Worm (Caenorhabditis elegans) whole organism, L3 larva: ENCODE measurements around the gene Y113G7B.11.

Experiments used
- R02D3.7 ChIP-seq: fragments of 150-350 bp; optimal IDR thresholded peaks from 2 replicates; lab custom pipeline; 2014; ENCODE audit warnings: missing biosample characterization, missing genetic modification characterization
- ZK546.5 ChIP-seq: sonication (generic microtip); optimal IDR thresholded peaks from 2 replicates; lab custom pipeline; 2017; ENCODE audit warnings: missing biosample characterization, missing genetic modification characterization
- ama-1 ChIP-seq: fragments of 150-350 bp; optimal IDR thresholded peaks from 2 replicates; lab custom pipeline; 2018
- ceh-28 ChIP-seq: fragments of 150-350 bp; optimal IDR thresholded peaks from 2 replicates; lab custom pipeline; 2014; ENCODE audit warnings: missing biosample characterization, missing genetic modification reagents, missing genetic modification characterization
- ceh-82 ChIP-seq: fragments of 150-350 bp; optimal IDR thresholded peaks from 2 replicates; lab custom pipeline; 2014; ENCODE audit warnings: missing biosample characterization, missing genetic modification characterization
- daf-12 ChIP-seq: fragments of 150-350 bp; optimal IDR thresholded peaks from 2 replicates; lab custom pipeline; 2014; ENCODE audit warnings: missing biosample characterization, missing genetic modification reagents, missing genetic modification characterization
- egl-5 ChIP-seq: fragments of 150-350 bp; optimal IDR thresholded peaks from 2 replicates; lab custom pipeline; 2017; ENCODE audit warnings: missing biosample characterization, missing genetic modification reagents, missing genetic modification characterization, inconsistent platforms
- elt-1 ChIP-seq: fragments of 150-350 bp; optimal IDR thresholded peaks from 2 replicates; lab custom pipeline; 2014; ENCODE audit warnings: missing biosample characterization, missing genetic modification characterization
- elt-2 ChIP-seq: sonication (generic microtip); optimal IDR thresholded peaks from 2 replicates; lab custom pipeline; 2016; ENCODE audit warnings: missing genetic modification reagents, mild to moderate bottlenecking, missing genetic modification characterization, missing compliant biosample characterization
- elt-3 ChIP-seq, 3 experiments: fragments of 150-350 bp in 1 of 3; sonication (generic microtip) in 2 of 3; optimal IDR thresholded peaks; 2 replicates in 2 of 3; 4 replicates in 1 of 3; lab custom pipeline; 2014 to 2017; ENCODE audit warnings: missing biosample characterization in 3 of 3, missing genetic modification characterization in 3 of 3
- eor-1 ChIP-seq, 2 experiments: fragments of 150-350 bp; optimal IDR thresholded peaks; 2 replicates each; lab custom pipeline; 2014 to 2018; ENCODE audit warnings: missing biosample characterization in 2 of 2, missing genetic modification characterization in 2 of 2
- fkh-10 ChIP-seq: sonication (generic microtip); optimal IDR thresholded peaks from 2 replicates; lab custom pipeline; 2017; ENCODE audit warnings: missing biosample characterization, missing genetic modification reagents, missing genetic modification characterization
- fkh-2 ChIP-seq: fragments of 150-350 bp; optimal IDR thresholded peaks from 2 replicates; lab custom pipeline; 2014; ENCODE audit warnings: missing biosample characterization, missing genetic modification reagents, missing genetic modification characterization
- fos-1 ChIP-seq: fragments of 150-350 bp; optimal IDR thresholded peaks from 2 replicates; lab custom pipeline; 2014; ENCODE audit warnings: missing biosample characterization, missing genetic modification characterization
- hmg-11 ChIP-seq: sonication (generic microtip); optimal IDR thresholded peaks from 2 replicates; lab custom pipeline; 2016; ENCODE audit warnings: missing genetic modification characterization, missing compliant biosample characterization
- lin-39 ChIP-seq: fragments of 150-350 bp; optimal IDR thresholded peaks from 2 replicates; lab custom pipeline; 2018; ENCODE audit warnings: missing biosample characterization, missing genetic modification reagents, missing genetic modification characterization
- lsy-12 ChIP-seq: sonication (generic microtip); optimal IDR thresholded peaks from 2 replicates; lab custom pipeline; 2016; ENCODE audit warnings: mild to moderate bottlenecking, missing genetic modification characterization, missing compliant biosample characterization
- mdl-1 ChIP-seq: fragments of 150-350 bp; optimal IDR thresholded peaks from 2 replicates; lab custom pipeline; 2014; ENCODE audit warnings: missing biosample characterization, missing genetic modification characterization
- nfya-1 ChIP-seq: sonication (generic microtip); optimal IDR thresholded peaks from 2 replicates; lab custom pipeline; 2017; ENCODE audit warnings: missing genetic modification characterization, mild to moderate bottlenecking, missing compliant biosample characterization, antibody characterized with exemption, moderate library complexity; ENCODE audit not compliant: insufficient read depth
- nhr-11 ChIP-seq: fragments of 150-350 bp; optimal IDR thresholded peaks from 2 replicates; lab custom pipeline; 2014; ENCODE audit warnings: missing biosample characterization, missing genetic modification characterization
- nhr-12 ChIP-seq: fragments of 150-350 bp; optimal IDR thresholded peaks from 2 replicates; lab custom pipeline; 2014; ENCODE audit warnings: missing biosample characterization, missing genetic modification characterization
- nhr-23 ChIP-seq: fragments of 150-350 bp; optimal IDR thresholded peaks from 2 replicates; lab custom pipeline; 2014; ENCODE audit warnings: missing biosample characterization, missing genetic modification reagents, missing genetic modification characterization
- nhr-237 ChIP-seq: fragments of 150-350 bp; optimal IDR thresholded peaks from 2 replicates; lab custom pipeline; 2014; ENCODE audit warnings: missing biosample characterization, missing genetic modification characterization
- nhr-28 ChIP-seq: fragments of 150-350 bp; optimal IDR thresholded peaks from 2 replicates; lab custom pipeline; 2014; ENCODE audit warnings: missing biosample characterization, missing genetic modification characterization
- nhr-43 ChIP-seq: sonication (generic microtip); optimal IDR thresholded peaks from 2 replicates; lab custom pipeline; 2016; ENCODE audit warnings: mild to moderate bottlenecking, missing genetic modification characterization, missing compliant biosample characterization; ENCODE audit not compliant: poor library complexity, severe bottlenecking
- nhr-67 ChIP-seq: fragments of 150-350 bp; optimal IDR thresholded peaks from 2 replicates; lab custom pipeline; 2014; ENCODE audit warnings: missing biosample characterization, missing genetic modification characterization
- nhr-76 ChIP-seq: fragments of 150-350 bp; sonication (generic microtip); optimal IDR thresholded peaks from 5 replicates; lab custom pipeline; 2014; ENCODE audit warnings: missing biosample characterization, missing genetic modification characterization
- nhr-77 ChIP-seq: fragments of 150-350 bp; optimal IDR thresholded peaks from 2 replicates; lab custom pipeline; 2014; ENCODE audit warnings: missing biosample characterization, missing genetic modification characterization
- pha-4 ChIP-seq: fragments of 150-350 bp; optimal IDR thresholded peaks from 2 replicates; lab custom pipeline; 2014; ENCODE audit warnings: missing biosample characterization, missing genetic modification reagents, missing genetic modification characterization
- pqm-1 ChIP-seq: fragments of 150-350 bp; optimal IDR thresholded peaks from 2 replicates; lab custom pipeline; 2017; ENCODE audit warnings: missing biosample characterization, missing genetic modification characterization, inconsistent platforms
- skn-1 ChIP-seq: fragments of 150-350 bp; optimal IDR thresholded peaks from 2 replicates; lab custom pipeline; 2014; ENCODE audit warnings: missing biosample characterization, missing genetic modification characterization
- snpc-4 ChIP-seq: fragments of 150-350 bp; optimal IDR thresholded peaks from 2 replicates; lab custom pipeline; 2014; ENCODE audit warnings: missing biosample characterization, missing genetic modification characterization
- unc-39 ChIP-seq: sonication (generic microtip); optimal IDR thresholded peaks from 4 replicates; lab custom pipeline; 2017; ENCODE audit warnings: missing biosample characterization, missing genetic modification characterization
- ztf-11 ChIP-seq: fragments of 150-350 bp; optimal IDR thresholded peaks from 2 replicates; lab custom pipeline; 2014; ENCODE audit warnings: missing biosample characterization, missing genetic modification characterization
- ztf-4 ChIP-seq: fragments of 150-350 bp; optimal IDR thresholded peaks from 2 replicates; lab custom pipeline; 2014; ENCODE audit warnings: missing biosample characterization, missing genetic modification characterization

Gene Y113G7B.11

DNA sequence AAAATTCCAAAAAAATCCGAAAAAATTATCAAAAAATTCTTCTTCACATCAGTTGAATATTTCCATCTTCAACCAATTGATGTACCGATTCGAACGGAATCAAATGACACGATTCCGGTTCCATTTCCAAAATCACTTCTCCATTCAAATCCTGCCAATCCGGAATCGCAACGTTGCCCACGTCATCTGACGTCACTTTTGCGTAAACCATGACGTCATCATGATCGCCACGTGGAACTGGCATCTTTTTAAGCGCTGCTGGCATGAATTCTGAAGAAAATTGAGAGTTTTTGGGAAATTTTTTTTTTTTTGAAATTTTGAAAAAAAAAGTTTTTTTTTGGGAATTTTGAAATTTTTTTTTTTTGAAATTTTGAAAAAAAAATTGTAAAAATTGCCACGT lies 20.1 kb upstream of the Y113G7B.11 start:
- TF ChIP-seq elt-2 (no peak), ama-1 (lab: Kevin White, UChicago) (no peak), pqm-1 (tag; lab: Kevin White, UChicago) (no peak), ZK546.5 (tag; lab: Kevin White, UChicago) (no peak), ceh-82 (tag; lab: Kevin White, UChicago) (no peak), egl-5 (tag; lab: Kevin White, UChicago) (no peak), lsy-12 (tag; lab: Kevin White, UChicago) (no peak), fos-1 (no peak), nhr-12 (tag; lab: Kevin White, UChicago) (no peak), skn-1 (no peak), mdl-1 (no peak), nhr-23 (tag; lab: Kevin White, UChicago) (no peak), ztf-4 (no peak), nhr-76 (no peak), nhr-77 (tag; lab: Kevin White, UChicago) (no peak), R02D3.7 (no peak)
- TF ChIP-seq, all 47 proteins: peak for 0

DNA sequence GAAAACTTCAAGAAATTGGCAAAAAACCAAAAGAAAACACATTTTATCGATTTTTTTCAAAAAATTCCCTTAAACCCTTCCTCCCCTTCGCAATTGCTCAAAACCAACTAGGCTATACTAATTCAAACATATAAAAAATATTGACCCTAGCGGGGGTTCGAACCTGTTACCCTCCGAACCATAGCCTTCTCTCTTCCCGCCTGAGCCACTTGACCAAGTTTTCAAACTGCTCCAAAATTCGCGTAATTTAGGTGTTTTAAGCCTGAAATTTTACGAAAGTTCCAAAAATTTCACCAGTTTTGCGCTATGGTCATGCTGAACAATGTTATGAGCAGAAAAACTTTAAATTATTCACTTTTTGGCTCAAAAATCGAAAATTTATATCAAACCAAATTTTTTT lies 19.3 kb upstream of the Y113G7B.11 start:
- TF ChIP-seq nhr-23 (tag; lab: Kevin White, UChicago) (no peak), elt-2 (no peak), nhr-43 (tag; lab: Kevin White, UChicago) (no peak)

DNA sequence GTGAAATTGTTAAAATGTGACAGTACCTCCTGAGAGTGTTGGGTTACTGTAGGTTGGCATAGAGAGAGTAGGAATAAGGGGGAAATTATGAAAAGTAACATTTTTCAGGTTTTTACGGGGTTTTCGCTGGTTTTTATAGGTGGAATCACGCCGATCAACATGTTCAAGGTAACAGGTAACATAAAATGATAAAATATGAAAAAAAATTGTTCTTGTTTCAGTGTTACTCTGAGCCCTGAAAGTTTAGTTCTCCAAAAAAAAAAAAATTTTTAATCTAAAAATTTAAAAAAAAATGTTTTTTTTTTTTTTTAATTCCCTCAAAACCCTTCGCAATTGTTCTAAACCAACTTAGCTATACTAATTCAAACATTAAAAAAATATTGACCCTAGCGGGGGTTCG lies 18.6 kb upstream of the Y113G7B.11 start, which contains the start of gene Y113G7B.15:
Gene Y113G7B.15, minus strand, starts transcription at position 101 of the 400 bp plus-strand sequence.
- TF ChIP-seq snpc-4 (tag; lab: Kevin White, UChicago) (no peak), nhr-28 (tag; lab: Kevin White, UChicago) (no peak), nfya-1 (tag; lab: Kevin White, UChicago) (no peak), ztf-11 (tag; lab: Kevin White, UChicago) (no peak), fkh-10 (GFP tag; lab: Kevin White, UChicago) (no peak), nhr-77 (tag; lab: Kevin White, UChicago) (no peak), elt-1 (tag; lab: Kevin White, UChicago) (no peak), unc-39 (tag; lab: Kevin White, UChicago) (no peak), nhr-11 (tag; lab: Kevin White, UChicago) (no peak), nhr-67 (tag; lab: Kevin White, UChicago) (no peak)

ce11 chrV:20225312-20225711 lies 10.2 kb upstream of the Y113G7B.11 start:
- peak; percentile 28 for TF ChIP-seq pha-4 (tag; lab: Kevin White, UChicago)
- no peak for TF ChIP-seq lin-39 (tag; lab: Kevin White, UChicago)
- TF ChIP-seq fkh-10 (GFP tag; lab: Kevin White, UChicago) = no peak
- TF ChIP-seq nhr-28 (tag; lab: Kevin White, UChicago) = no peak
- TF ChIP-seq elt-2 = peak; percentile 76
- no peak for TF ChIP-seq snpc-4 (tag; lab: Kevin White, UChicago)
- TF ChIP-seq fkh-2 (tag; lab: Kevin White, UChicago) = no peak
- peak; percentile 15 for TF ChIP-seq pqm-1 (tag; lab: Kevin White, UChicago)
- TF ChIP-seq nhr-237 = no peak
- no peak for TF ChIP-seq ceh-28
- TF ChIP-seq elt-1 (tag; lab: Kevin White, UChicago) = no peak

DNA sequence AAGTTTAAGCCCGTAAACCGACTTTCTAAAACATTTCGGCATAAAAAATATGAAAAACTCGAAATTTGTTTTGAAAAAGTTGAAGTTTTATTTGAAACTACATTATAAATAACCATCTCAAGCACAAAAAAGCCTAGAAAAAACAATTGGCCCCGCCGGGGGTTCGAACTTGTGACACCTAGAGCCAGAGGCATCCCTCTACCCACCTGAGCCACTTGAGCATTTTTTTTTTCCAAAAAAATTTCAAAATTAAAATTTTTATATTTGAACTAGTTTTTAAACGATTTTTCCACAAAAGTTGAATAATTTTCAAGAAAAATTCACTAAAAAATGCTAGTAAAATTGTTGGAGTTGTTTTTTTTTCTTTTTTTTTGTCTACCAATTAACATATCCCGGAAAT lies 8.6 kb upstream of the Y113G7B.11 start:
- TF ChIP-seq eor-1 (tag; optimal IDR thresholded peaks at IDR 0.05; lab: Kevin White, UChicago) (no peak), fkh-2 (tag; lab: Kevin White, UChicago) (no peak), skn-1 (no peak), elt-3 (tag; optimal IDR thresholded peaks at IDR 0.05; lab: Kevin White, UChicago) (no peak), daf-12 (tag; lab: Kevin White, UChicago) (no peak)

DNA sequence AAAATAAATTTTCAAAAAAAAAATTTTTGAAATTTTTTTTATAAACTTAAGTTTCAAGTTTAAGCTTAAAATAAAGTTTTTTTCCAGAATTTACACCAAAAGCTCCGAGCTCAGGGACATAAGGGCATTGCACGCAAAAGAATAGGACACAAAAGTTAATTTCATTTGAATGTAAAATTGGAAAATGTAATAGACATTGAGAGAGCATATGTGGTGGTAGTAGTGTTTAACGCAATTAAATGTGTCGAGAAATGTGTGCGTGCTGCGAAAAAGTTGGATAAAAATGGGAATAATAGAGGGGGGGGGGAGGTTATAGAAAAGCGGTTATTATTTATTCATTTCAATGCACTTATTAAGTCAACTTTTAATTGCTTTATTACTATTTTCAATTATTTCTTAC lies 5.5 kb upstream of the Y113G7B.11 start:
- TF ChIP-seq nhr-67 (tag; lab: Kevin White, UChicago) = no peak
- no peak for TF ChIP-seq snpc-4 (tag; lab: Kevin White, UChicago)
- TF ChIP-seq egl-5 (tag; lab: Kevin White, UChicago) = no peak
- no peak for TF ChIP-seq hmg-11 (tag; lab: Kevin White, UChicago)
- no peak for TF ChIP-seq nfya-1 (tag; lab: Kevin White, UChicago)
- no peak for TF ChIP-seq mdl-1
- TF ChIP-seq daf-12 (tag; lab: Kevin White, UChicago) = no peak
